Worm (Caenorhabditis elegans) whole organism, L3 larva: ENCODE results near the gene grd-12.

Experiments
- R02D3.7 ChIP-seq: fragments of 150-350 bp; optimal IDR thresholded peaks from 2 replicates; lab custom pipeline; 2014; ENCODE audit warnings: missing biosample characterization, missing genetic modification characterization
- ZK546.5 ChIP-seq: sonication (generic microtip); optimal IDR thresholded peaks from 2 replicates; lab custom pipeline; 2017; ENCODE audit warnings: missing biosample characterization, missing genetic modification characterization
- aly-2 ChIP-seq: fragments of 150-350 bp; optimal IDR thresholded peaks from 2 replicates; lab custom pipeline; 2014; ENCODE audit warnings: missing biosample characterization, missing genetic modification characterization
- ceh-16 ChIP-seq: sonication (generic microtip); optimal IDR thresholded peaks from 2 replicates; lab custom pipeline; 2017; ENCODE audit warnings: missing biosample characterization, missing genetic modification characterization
- ceh-28 ChIP-seq: fragments of 150-350 bp; optimal IDR thresholded peaks from 2 replicates; lab custom pipeline; 2014; ENCODE audit warnings: missing biosample characterization, missing genetic modification reagents, missing genetic modification characterization
- ceh-82 ChIP-seq: fragments of 150-350 bp; optimal IDR thresholded peaks from 2 replicates; lab custom pipeline; 2014; ENCODE audit warnings: missing biosample characterization, missing genetic modification characterization
- ceh-9 ChIP-seq: sonication (generic microtip); optimal IDR thresholded peaks from 2 replicates; lab custom pipeline; 2018; ENCODE audit warnings: missing biosample characterization, missing genetic modification characterization
- daf-12 ChIP-seq: fragments of 150-350 bp; optimal IDR thresholded peaks from 2 replicates; lab custom pipeline; 2014; ENCODE audit warnings: missing biosample characterization, missing genetic modification reagents, missing genetic modification characterization
- egl-27 ChIP-seq: sonication (generic microtip); optimal IDR thresholded peaks from 4 replicates; lab custom pipeline; 2017; ENCODE audit warnings: missing biosample characterization, missing genetic modification reagents, missing genetic modification characterization
- egl-5 ChIP-seq: fragments of 150-350 bp; optimal IDR thresholded peaks from 2 replicates; lab custom pipeline; 2017; ENCODE audit warnings: missing biosample characterization, missing genetic modification reagents, missing genetic modification characterization, inconsistent platforms
- elt-1 ChIP-seq: fragments of 150-350 bp; optimal IDR thresholded peaks from 2 replicates; lab custom pipeline; 2014; ENCODE audit warnings: missing biosample characterization, missing genetic modification characterization
- elt-2 ChIP-seq: sonication (generic microtip); optimal IDR thresholded peaks from 2 replicates; lab custom pipeline; 2016; ENCODE audit warnings: missing genetic modification reagents, mild to moderate bottlenecking, missing genetic modification characterization, missing compliant biosample characterization
- eor-1 ChIP-seq, 2 experiments: fragments of 150-350 bp; optimal IDR thresholded peaks; 2 replicates each; lab custom pipeline; 2014 to 2018; ENCODE audit warnings: missing biosample characterization in 2 of 2, missing genetic modification characterization in 2 of 2
- fkh-2 ChIP-seq: fragments of 150-350 bp; optimal IDR thresholded peaks from 2 replicates; lab custom pipeline; 2014; ENCODE audit warnings: missing biosample characterization, missing genetic modification reagents, missing genetic modification characterization
- fos-1 ChIP-seq: fragments of 150-350 bp; optimal IDR thresholded peaks from 2 replicates; lab custom pipeline; 2014; ENCODE audit warnings: missing biosample characterization, missing genetic modification characterization
- hmg-11 ChIP-seq: sonication (generic microtip); optimal IDR thresholded peaks from 2 replicates; lab custom pipeline; 2016; ENCODE audit warnings: missing genetic modification characterization, missing compliant biosample characterization
- jun-1 ChIP-seq: fragments of 150-350 bp; optimal IDR thresholded peaks from 2 replicates; lab custom pipeline; 2014; ENCODE audit warnings: missing biosample characterization, missing genetic modification reagents, missing genetic modification characterization
- lin-15B ChIP-seq: fragments of 150-350 bp; optimal IDR thresholded peaks from 2 replicates; lab custom pipeline; 2014; ENCODE audit warnings: missing biosample characterization, missing genetic modification characterization
- lin-39 ChIP-seq: fragments of 150-350 bp; optimal IDR thresholded peaks from 2 replicates; lab custom pipeline; 2018; ENCODE audit warnings: missing biosample characterization, missing genetic modification reagents, missing genetic modification characterization
- lsy-12 ChIP-seq: sonication (generic microtip); optimal IDR thresholded peaks from 2 replicates; lab custom pipeline; 2016; ENCODE audit warnings: mild to moderate bottlenecking, missing genetic modification characterization, missing compliant biosample characterization
- nfya-1 ChIP-seq: sonication (generic microtip); optimal IDR thresholded peaks from 2 replicates; lab custom pipeline; 2017; ENCODE audit warnings: missing genetic modification characterization, mild to moderate bottlenecking, missing compliant biosample characterization, antibody characterized with exemption, moderate library complexity; ENCODE audit not compliant: insufficient read depth
- nhr-11 ChIP-seq: fragments of 150-350 bp; optimal IDR thresholded peaks from 2 replicates; lab custom pipeline; 2014; ENCODE audit warnings: missing biosample characterization, missing genetic modification characterization
- nhr-23 ChIP-seq: fragments of 150-350 bp; optimal IDR thresholded peaks from 2 replicates; lab custom pipeline; 2014; ENCODE audit warnings: missing biosample characterization, missing genetic modification reagents, missing genetic modification characterization
- nhr-237 ChIP-seq: fragments of 150-350 bp; optimal IDR thresholded peaks from 2 replicates; lab custom pipeline; 2014; ENCODE audit warnings: missing biosample characterization, missing genetic modification characterization
- nhr-25 ChIP-seq: sonication (generic microtip); optimal IDR thresholded peaks from 2 replicates; lab custom pipeline; 2017; ENCODE audit warnings: missing biosample characterization, missing genetic modification characterization
- nhr-28 ChIP-seq: fragments of 150-350 bp; optimal IDR thresholded peaks from 2 replicates; lab custom pipeline; 2014; ENCODE audit warnings: missing biosample characterization, missing genetic modification characterization
- nhr-67 ChIP-seq: fragments of 150-350 bp; optimal IDR thresholded peaks from 2 replicates; lab custom pipeline; 2014; ENCODE audit warnings: missing biosample characterization, missing genetic modification characterization
- pha-4 ChIP-seq: fragments of 150-350 bp; optimal IDR thresholded peaks from 2 replicates; lab custom pipeline; 2014; ENCODE audit warnings: missing biosample characterization, missing genetic modification reagents, missing genetic modification characterization
- sea-2 ChIP-seq: fragments of 150-350 bp; sonication (generic microtip); optimal IDR thresholded peaks from 4 replicates; lab custom pipeline; 2014; ENCODE audit warnings: missing biosample characterization, missing genetic modification reagents, missing genetic modification characterization
- snpc-4 ChIP-seq: fragments of 150-350 bp; optimal IDR thresholded peaks from 2 replicates; lab custom pipeline; 2014; ENCODE audit warnings: missing biosample characterization, missing genetic modification characterization
- tbx-2 ChIP-seq: sonication (generic microtip); optimal IDR thresholded peaks from 2 replicates; lab custom pipeline; 2016; ENCODE audit warnings: mild to moderate bottlenecking, missing genetic modification characterization, missing compliant biosample characterization
- unc-62 ChIP-seq: fragments of 150-350 bp; sonication (generic microtip); optimal IDR thresholded peaks from 4 replicates; lab custom pipeline; 2014; ENCODE audit warnings: missing biosample characterization, missing genetic modification reagents, missing genetic modification characterization
- zag-1 ChIP-seq: fragments of 150-350 bp; optimal IDR thresholded peaks from 2 replicates; lab custom pipeline; 2014; ENCODE audit warnings: missing biosample characterization, missing genetic modification characterization
- ztf-11 ChIP-seq: fragments of 150-350 bp; optimal IDR thresholded peaks from 2 replicates; lab custom pipeline; 2014; ENCODE audit warnings: missing biosample characterization, missing genetic modification characterization
- ztf-4 ChIP-seq: fragments of 150-350 bp; optimal IDR thresholded peaks from 2 replicates; lab custom pipeline; 2014; ENCODE audit warnings: missing biosample characterization, missing genetic modification characterization

The grd-12 gene

DNA sequence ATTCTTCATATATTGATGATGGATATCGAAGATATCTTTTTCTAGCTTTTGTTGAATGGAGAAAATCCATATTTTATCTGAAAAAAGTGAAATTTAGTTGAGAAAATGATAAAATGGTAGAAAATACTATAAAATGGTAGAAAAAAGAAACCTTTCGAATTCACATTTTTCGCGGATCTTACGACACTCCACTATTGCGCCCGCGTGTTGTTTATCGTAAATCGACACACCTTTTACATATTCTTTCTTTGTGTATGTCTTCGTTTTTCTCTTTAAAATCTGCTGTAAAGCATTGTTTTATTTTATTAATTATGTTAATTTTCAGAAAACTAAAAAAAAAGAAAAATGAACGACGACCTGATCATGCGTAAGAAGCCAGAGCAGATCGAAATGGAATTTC lies 12.5 kb downstream of the grd-12 start, which contains the start of the genes cdt-2 and T01C3.2:
TSS of gene cdt-2 (minus strand) at position 284 of the 400 bp plus-strand sequence.
TSS of gene T01C3.2 (plus strand) at position 326 of the 400 bp plus-strand sequence.
- TF ChIP-seq ztf-11 = no peak
- TF ChIP-seq ztf-4 (tag; lab: Kevin White, UChicago) = no peak
- no peak for TF ChIP-seq nhr-25 (tag; lab: Kevin White, UChicago)
- no peak for TF ChIP-seq eor-1 (tag; optimal IDR thresholded peaks at IDR 0.05; lab: Kevin White, UChicago)
- no peak for TF ChIP-seq elt-1 (tag; lab: Kevin White, UChicago)
- peak; percentile 91 for TF ChIP-seq R02D3.7 (tag; lab: Kevin White, UChicago)
- TF ChIP-seq fos-1 (tag; lab: Kevin White, UChicago) = no peak
- TF ChIP-seq nhr-237 = no peak
- TF ChIP-seq tbx-2 = no peak
- TF ChIP-seq pha-4 = peak; percentile 71
- no peak for TF ChIP-seq ceh-28 (tag; lab: Kevin White, UChicago)
- TF ChIP-seq nhr-23 (tag; lab: Kevin White, UChicago) = peak; percentile 10
- no peak for TF ChIP-seq ceh-16
- no peak for TF ChIP-seq zag-1 (tag; lab: Kevin White, UChicago)
- no peak for TF ChIP-seq snpc-4 (tag; lab: Kevin White, UChicago)
- TF ChIP-seq lsy-12 = no peak
- no peak for TF ChIP-seq nfya-1 (tag; lab: Kevin White, UChicago)
- no peak for TF ChIP-seq nhr-11 (tag; lab: Kevin White, UChicago)
- TF ChIP-seq unc-62 (GFP tag; lab: Kevin White, UChicago) = no peak
- no peak for TF ChIP-seq daf-12 (tag; lab: Kevin White, UChicago)
- no peak for TF ChIP-seq sea-2 (GFP tag; lab: Kevin White, UChicago)
- TF ChIP-seq hmg-11 = no peak
- no peak for TF ChIP-seq ZK546.5 (tag; lab: Kevin White, UChicago)
- peak; percentile 62 for TF ChIP-seq lin-15B (tag; lab: Kevin White, UChicago)
- no peak for TF ChIP-seq ceh-9 (tag; lab: Kevin White, UChicago)
- no peak for TF ChIP-seq egl-5 (tag; lab: Kevin White, UChicago)
- no peak for TF ChIP-seq jun-1
- TF ChIP-seq nhr-28 = no peak

DNA sequence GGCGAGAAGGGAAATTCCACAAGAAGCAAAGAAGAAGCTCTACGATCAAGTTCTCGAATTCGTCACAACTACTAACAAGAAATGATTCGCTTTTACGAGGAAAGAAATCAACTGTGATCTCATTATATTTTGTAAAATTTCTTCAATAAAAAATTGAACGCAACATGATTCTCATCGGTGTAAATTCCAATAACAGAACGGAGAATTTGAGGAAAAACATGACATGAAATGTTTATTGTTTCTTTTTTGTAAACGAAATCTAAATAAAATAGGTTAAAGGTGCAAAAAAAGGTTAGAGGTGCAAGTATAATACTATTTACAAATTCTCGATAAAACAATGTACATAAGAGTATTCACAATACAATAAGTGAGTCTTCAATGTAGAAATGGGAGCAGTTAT lies 13.2 kb downstream of the grd-12 start:
- TF ChIP-seq fkh-2 (tag; lab: Kevin White, UChicago) (no peak), aly-2 (tag; lab: Kevin White, UChicago) (no peak), nhr-11 (tag; lab: Kevin White, UChicago) (no peak), zag-1 (tag; lab: Kevin White, UChicago) (no peak), fos-1 (tag; lab: Kevin White, UChicago) (no peak), egl-27 (tag; lab: Kevin White, UChicago) (no peak), ztf-4 (tag; lab: Kevin White, UChicago) (no peak), lsy-12 (no peak), R02D3.7 (tag; lab: Kevin White, UChicago) (no peak), elt-2 (no peak), ceh-82 (tag; lab: Kevin White, UChicago) (no peak), snpc-4 (tag; lab: Kevin White, UChicago) (no peak), ceh-16 (no peak), pha-4 (no peak), eor-1 (tag; optimal IDR thresholded peaks at IDR 0.05; lab: Kevin White, UChicago) (no peak)

DNA sequence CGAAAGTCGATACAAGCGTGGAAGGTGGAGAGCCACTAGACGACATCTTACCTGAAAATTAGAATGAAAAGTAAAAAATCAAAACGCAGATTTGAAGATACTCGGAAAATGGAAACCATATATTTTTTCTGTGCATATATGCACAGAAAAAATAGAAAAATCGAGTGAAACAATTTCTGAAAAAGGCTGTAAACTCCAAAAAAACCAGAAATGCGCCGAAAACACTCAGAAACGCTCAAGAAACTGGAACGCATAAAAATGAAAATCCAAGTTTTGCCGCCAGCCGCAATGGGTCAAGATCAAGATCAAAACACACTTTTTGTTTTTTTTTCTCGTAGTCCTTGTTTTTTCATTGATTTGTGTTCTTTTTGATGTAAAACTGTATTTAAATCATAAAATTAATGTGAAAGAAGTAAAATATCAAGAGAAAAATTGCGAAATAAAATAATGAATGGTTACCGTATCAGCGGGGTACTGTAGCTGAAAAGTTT lies 14.4 kb downstream of the grd-12 start, which contains the start of gene T01C3.3:
TSS of gene T01C3.3 (minus strand) at position 51 of the 491 bp plus-strand sequence.
- TF ChIP-seq ztf-11 = no peak
- TF ChIP-seq ZK546.5 (tag; lab: Kevin White, UChicago) = no peak
- TF ChIP-seq nhr-25 (tag; lab: Kevin White, UChicago) = no peak
- no peak for TF ChIP-seq lin-39

DNA sequence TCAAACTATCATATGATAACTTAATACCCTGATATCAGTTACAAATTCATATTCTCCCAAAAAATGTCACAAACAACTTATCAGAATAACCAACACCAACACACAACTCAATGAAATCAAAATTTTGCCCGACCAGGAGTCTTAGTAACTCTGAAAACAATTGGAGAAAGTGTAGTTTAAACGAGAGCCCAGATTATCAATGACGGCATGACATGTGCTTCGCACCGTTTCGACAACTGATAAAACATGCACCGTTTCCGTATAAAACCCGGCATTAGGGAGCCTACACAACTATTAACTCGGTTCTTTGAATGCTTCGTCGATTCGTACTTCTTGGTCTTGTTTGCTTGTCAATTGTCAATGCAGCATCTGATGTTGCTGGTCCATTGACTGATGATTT lies 15.3 kb downstream of the grd-12 start, which contains the start of gene fil-1:
TSS of gene fil-1 (plus strand) at position 219 of the 400 bp plus-strand sequence.
- TF ChIP-seq nhr-237 (no peak), ztf-4 (tag; lab: Kevin White, UChicago) (no peak), pha-4 (peak; percentile 19), nhr-67 (tag; lab: Kevin White, UChicago) (no peak), elt-2 (peak; percentile 74), nhr-11 (tag; lab: Kevin White, UChicago) (no peak)
